Fruit fly (Drosophila melanogaster): ENCODE data around the gene CG42590.

- TF ChIP-seq fd96Ca (GFP tag; IDR thresholded peaks at IDR 0.05) (no peak), Snoo (tag; optimal IDR thresholded peaks at IDR 0.05) (no peak), Pif1B (GFP tag; optimal IDR thresholded peaks at IDR 0.05) (no peak), gl (tag; optimal IDR thresholded peaks at IDR 0.05) (no peak)
These were observed 36.0 kb downstream of the CG42590 start for dm6 chr3L:8033088-8033487.
